Worm (Caenorhabditis elegans) whole organism, young adult: ENCODE measurements around the gene gcy-7.

Experiments
- C06A6.2 ChIP-seq: fragments of 200-800 bp; sonication (Bioruptor generic); conservative IDR thresholded peaks from 2 replicates; pipeline ENCODE4 v1.3.6; 2022; ENCODE audit warnings: missing genetic modification characterization, missing compliant biosample characterization
- F37B4.10 ChIP-seq: fragments of 200-800 bp; sonication (Bioruptor generic); IDR thresholded peaks from 2 replicates; pipeline ENCODE4 v1.3.6; 2022; ENCODE audit warnings: missing genetic modification characterization, missing compliant biosample characterization
- T26A5.8 ChIP-seq: sonication (generic microtip); optimal IDR thresholded peaks from 2 replicates; lab custom pipeline; 2016; ENCODE audit warnings: missing genetic modification characterization, missing compliant biosample characterization
- Y56A3A.18 ChIP-seq: fragments of 200-800 bp; sonication (Bioruptor generic); IDR thresholded peaks from 2 replicates; pipeline ENCODE4 v1.3.6; 2022; ENCODE audit warnings: missing genetic modification reagents, missing genetic modification characterization, missing compliant biosample characterization
- aptf-2 ChIP-seq: fragments of 200-800 bp; sonication (Bioruptor generic); conservative IDR thresholded peaks from 2 replicates; pipeline ENCODE4 v1.3.6; 2022; ENCODE audit warnings: missing genetic modification reagents, missing genetic modification characterization, missing compliant biosample characterization
- aptf-3 ChIP-seq: fragments of 200-800 bp; sonication (Bioruptor generic); IDR thresholded peaks from 2 replicates; pipeline ENCODE4 v1.3.6; 2022; ENCODE audit warnings: missing genetic modification characterization, missing compliant biosample characterization
- attf-6 ChIP-seq: fragments of 200-800 bp; sonication (Bioruptor generic); IDR thresholded peaks from 2 replicates; pipeline ENCODE4 v1.3.6; 2022; ENCODE audit warnings: missing genetic modification reagents, missing genetic modification characterization, missing compliant biosample characterization
- bed-1 ChIP-seq: fragments of 200-800 bp; sonication (Bioruptor generic); IDR thresholded peaks from 2 replicates; pipeline ENCODE4 v1.3.6; 2022; ENCODE audit warnings: missing genetic modification reagents, missing genetic modification characterization, missing compliant biosample characterization
- bed-2 ChIP-seq: fragments of 200-800 bp; sonication (Bioruptor generic); IDR thresholded peaks from 2 replicates; pipeline ENCODE4 v1.3.6; 2022; ENCODE audit warnings: missing genetic modification reagents, missing genetic modification characterization, missing compliant biosample characterization
- cebp-1 ChIP-seq, 2 experiments: fragments of 200-800 bp in 1 of 2; sonication (Bioruptor generic) in 1 of 2; sonication (generic microtip) in 1 of 2; IDR thresholded peaks in 1 of 2; optimal IDR thresholded peaks in 1 of 2; 2 replicates each; pipeline versions ENCODE4 v1.3.6 to Lab custom; 2017 to 2022; ENCODE audit warnings: missing compliant biosample characterization in 2 of 2, missing genetic modification characterization in 2 of 2, mild to moderate bottlenecking in 1 of 2, missing genetic modification reagents in 1 of 2, moderate library complexity in 1 of 2
- cebp-2 ChIP-seq: fragments of 200-800 bp; sonication (Bioruptor generic); IDR thresholded peaks from 2 replicates; pipeline ENCODE4 v1.3.6; 2022; ENCODE audit warnings: missing genetic modification characterization, missing compliant biosample characterization
- ceh-100 ChIP-seq: fragments of 200-800 bp; sonication (Bioruptor generic); IDR thresholded peaks from 2 replicates; pipeline ENCODE4 v1.3.6; 2022; ENCODE audit warnings: missing genetic modification reagents, missing genetic modification characterization, missing compliant biosample characterization
- dpl-1 ChIP-seq: fragments of 150-350 bp; optimal IDR thresholded peaks from 2 replicates; lab custom pipeline; 2014; ENCODE audit warnings: missing biosample characterization, missing genetic modification reagents, missing genetic modification characterization
- gei-17 ChIP-seq: fragments of 200-800 bp; sonication (Bioruptor generic); optimal IDR thresholded peaks from 2 replicates; lab custom pipeline; 2018; ENCODE audit warnings: mild to moderate bottlenecking, missing genetic modification characterization, missing compliant biosample characterization
- him-1 ChIP-seq: sonication (generic microtip); optimal IDR thresholded peaks from 2 replicates; lab custom pipeline; 2016; ENCODE audit warnings: missing genotype, missing genetic modification reagents, missing genetic modification characterization, missing compliant biosample characterization
- hlh-26 ChIP-seq: fragments of 200-800 bp; sonication (Bioruptor generic); conservative IDR thresholded peaks from 2 replicates; pipeline ENCODE4 v1.3.6; 2022; ENCODE audit warnings: missing genetic modification reagents, missing genetic modification characterization, missing compliant biosample characterization
- hmg-20 ChIP-seq: fragments of 200-800 bp; sonication (Bioruptor generic); IDR thresholded peaks from 2 replicates; pipeline ENCODE4 v1.3.6; 2022; ENCODE audit warnings: missing genetic modification reagents, missing genetic modification characterization, missing compliant biosample characterization
- hsf-1 ChIP-seq: fragments of 200-800 bp; sonication (Bioruptor generic); IDR thresholded peaks from 2 replicates; pipeline ENCODE4 v1.3.6; 2022; ENCODE audit warnings: missing genetic modification reagents, missing genetic modification characterization, missing compliant biosample characterization
- lin-40 ChIP-seq: sonication (generic microtip); optimal IDR thresholded peaks from 2 replicates; lab custom pipeline; 2016; ENCODE audit warnings: missing genetic modification characterization, mild to moderate bottlenecking, missing compliant biosample characterization, missing genotype, missing genetic modification reagents
- lir-1 ChIP-seq: fragments of 200-800 bp; sonication (Bioruptor generic); conservative IDR thresholded peaks from 2 replicates; pipeline ENCODE4 v1.3.6; 2022; ENCODE audit warnings: missing genetic modification reagents, missing genetic modification characterization, missing compliant biosample characterization
- lsl-1 ChIP-seq: fragments of 200-800 bp; sonication (Bioruptor generic); optimal IDR thresholded peaks from 2 replicates; lab custom pipeline; 2018; ENCODE audit warnings: mild to moderate bottlenecking, missing genetic modification characterization, moderate library complexity, missing compliant biosample characterization
- lsy-27 ChIP-seq: sonication (generic microtip); optimal IDR thresholded peaks from 2 replicates; lab custom pipeline; 2017; ENCODE audit warnings: missing genetic modification characterization, mild to moderate bottlenecking, missing compliant biosample characterization, antibody characterized with exemption, missing genotype, borderline replicate concordance; ENCODE audit not compliant: insufficient read depth
- mcd-1 ChIP-seq: fragments of 200-800 bp; sonication (Bioruptor generic); IDR thresholded peaks from 2 replicates; pipeline ENCODE4 v1.3.6; 2022; ENCODE audit warnings: missing genetic modification reagents, missing genetic modification characterization, missing compliant biosample characterization
- mes-4 ChIP-seq: sonication (generic microtip); optimal IDR thresholded peaks from 2 replicates; lab custom pipeline; 2016; ENCODE audit warnings: missing genotype, missing genetic modification characterization, missing compliant biosample characterization
- nhr-120 ChIP-seq: fragments of 200-800 bp; sonication (Bioruptor generic); IDR thresholded peaks from 2 replicates; pipeline ENCODE4 v1.3.6; 2022; ENCODE audit warnings: missing genetic modification characterization, missing compliant biosample characterization
- pha-4 ChIP-seq: fragments of 150-350 bp; sonication (generic microtip); optimal IDR thresholded peaks from 2 replicates; lab custom pipeline; 2014; ENCODE audit warnings: missing biosample characterization, missing genetic modification reagents, missing genetic modification characterization
- repo-1 ChIP-seq: sonication (generic microtip); optimal IDR thresholded peaks from 2 replicates; lab custom pipeline; 2017; ENCODE audit warnings: mild to moderate bottlenecking, missing genetic modification characterization, missing compliant biosample characterization
- sea-2 ChIP-seq: fragments of 200-800 bp; sonication (Bioruptor generic); IDR thresholded peaks from 2 replicates; pipeline ENCODE4 v1.3.6; 2022; ENCODE audit warnings: missing genetic modification characterization, missing compliant biosample characterization
- snpc-1.1 ChIP-seq: sonication (generic microtip); optimal IDR thresholded peaks from 2 replicates; lab custom pipeline; 2017; ENCODE audit warnings: missing genetic modification characterization, mild to moderate bottlenecking, missing compliant biosample characterization, antibody characterized with exemption, moderate library complexity, missing genotype, missing genetic modification reagents; ENCODE audit not compliant: insufficient read depth
- snpc-1.3 ChIP-seq: sonication (generic microtip); optimal IDR thresholded peaks from 2 replicates; lab custom pipeline; 2017; ENCODE audit warnings: missing genetic modification characterization, mild to moderate bottlenecking, missing compliant biosample characterization, antibody characterized with exemption, moderate library complexity, missing genotype, missing genetic modification reagents; ENCODE audit not compliant: insufficient read depth
- snpc-3.4 ChIP-seq: sonication (generic microtip); optimal IDR thresholded peaks from 2 replicates; lab custom pipeline; 2017; ENCODE audit warnings: missing genetic modification characterization, mild to moderate bottlenecking, missing compliant biosample characterization, antibody characterized with exemption, moderate library complexity, missing genotype, missing genetic modification reagents
- snpc-4 ChIP-seq, 5 experiments: fragments of 150-350 bp in 1 of 5; sonication (generic microtip) in 4 of 5; optimal IDR thresholded peaks; 2 replicates each; lab custom pipeline; 2014 to 2018; ENCODE audit warnings: missing genetic modification characterization in 5 of 5, missing biosample characterization in 3 of 5, antibody characterized with exemption in 2 of 5, mild to moderate bottlenecking in 2 of 5, missing compliant biosample characterization in 2 of 5, missing genotype in 2 of 5, moderate library complexity in 2 of 5, missing genetic modification reagents in 1 of 5
- unc-130 ChIP-seq: sonication (generic microtip); optimal IDR thresholded peaks from 2 replicates; lab custom pipeline; 2016; ENCODE audit warnings: missing genetic modification reagents, missing genetic modification characterization, missing compliant biosample characterization
- xnd-1 ChIP-seq: sonication (generic microtip); optimal IDR thresholded peaks from 2 replicates; lab custom pipeline; 2016; ENCODE audit warnings: missing genotype, missing genetic modification reagents, missing genetic modification characterization, missing compliant biosample characterization
- zfh-2 ChIP-seq: fragments of 200-800 bp; sonication (Bioruptor generic); conservative IDR thresholded peaks from 2 replicates; pipeline ENCODE4 v1.3.6; 2022; ENCODE audit warnings: missing genetic modification reagents, missing genetic modification characterization, missing compliant biosample characterization
- ztf-18 ChIP-seq: sonication (generic microtip); optimal IDR thresholded peaks from 2 replicates; lab custom pipeline; 2016; ENCODE audit warnings: missing genotype, mild to moderate bottlenecking, missing genetic modification characterization, missing compliant biosample characterization
- ztf-22 ChIP-seq: fragments of 200-800 bp; sonication (Bioruptor generic); optimal IDR thresholded peaks from 2 replicates; lab custom pipeline; 2018; ENCODE audit warnings: mild to moderate bottlenecking, missing genetic modification characterization, moderate library complexity, missing compliant biosample characterization
- ztf-25 ChIP-seq: fragments of 200-800 bp; sonication (Bioruptor generic); IDR thresholded peaks from 2 replicates; pipeline ENCODE4 v1.3.6; 2022; ENCODE audit warnings: missing genetic modification reagents, missing genetic modification characterization, missing compliant biosample characterization

Gene gcy-7

ce11 chrV:8359113-8359564 lies 28.0 kb upstream of the gcy-7 start, which contains the start of gene mpdu-1 (continued):
- no peak for TF ChIP-seq cebp-2 (GFP tag; lab: Robert Waterston, UW)
- TF ChIP-seq aptf-2 (GFP tag; lab: Robert Waterston, UW): no peak
- no peak for TF ChIP-seq lsy-27 (tag; lab: Kevin White, UChicago)
- peak; percentile 20 for TF ChIP-seq snpc-1.3 (tag; lab: Kevin White, UChicago)
- no peak for TF ChIP-seq ztf-22 (GFP tag; lab: Kevin White, UChicago)
- no peak for TF ChIP-seq pha-4 (tag; lab: Kevin White, UChicago)
- TF ChIP-seq xnd-1 (tag; lab: Kevin White, UChicago): peak; percentile 29
- TF ChIP-seq snpc-3.4 (tag; lab: Kevin White, UChicago): peak; percentile 52
- TF ChIP-seq F37B4.10 (GFP tag; lab: Robert Waterston, UW): no peak
- TF ChIP-seq zfh-2: no peak
- peak; percentile 21 for TF ChIP-seq him-1
- no peak for TF ChIP-seq hlh-26
- peak; percentile 42 for TF ChIP-seq lsl-1 (GFP tag; lab: Kevin White, UChicago)
- TF ChIP-seq unc-130: no peak
- no peak for TF ChIP-seq ceh-100 (GFP tag; lab: Robert Waterston, UW)
- no peak for TF ChIP-seq hsf-1 (GFP tag; lab: Robert Waterston, UW)
- peak; percentile 28 for TF ChIP-seq dpl-1
- no peak for TF ChIP-seq nhr-120
- no peak for TF ChIP-seq C06A6.2 (GFP tag; lab: Robert Waterston, UW)
- TF ChIP-seq lir-1: no peak
- no peak for TF ChIP-seq mes-4 (tag; lab: Kevin White, UChicago)
- TF ChIP-seq hmg-20 (GFP tag; lab: Robert Waterston, UW): no peak
- TF ChIP-seq snpc-4 (GFP tag; optimal IDR thresholded peaks at IDR 0.05; lab: Kevin White, UChicago): peak; percentile 28
- TF ChIP-seq snpc-4 (tag; optimal IDR thresholded peaks at IDR 0.05; lab: Kevin White, UChicago): peak in 2 of 4 experiments; percentile 72 to 82
- peak; percentile 67 for TF ChIP-seq lin-40 (tag; lab: Kevin White, UChicago)
- no peak for TF ChIP-seq attf-6
- no peak for TF ChIP-seq cebp-1 (GFP tag; IDR thresholded peaks at IDR 0.05; lab: Robert Waterston, UW)
- no peak for TF ChIP-seq cebp-1 (tag; optimal IDR thresholded peaks at IDR 0.05; lab: Kevin White, UChicago)
- no peak for TF ChIP-seq bed-2 (GFP tag; lab: Robert Waterston, UW)
- TF ChIP-seq ztf-18 (tag; lab: Kevin White, UChicago): peak; percentile 94
- no peak for TF ChIP-seq ztf-25 (GFP tag; lab: Robert Waterston, UW)
- no peak for TF ChIP-seq sea-2 (GFP tag; lab: Robert Waterston, UW)

- TF ChIP-seq Y56A3A.18 (GFP tag; lab: Robert Waterston, UW): no peak
- no peak for TF ChIP-seq hlh-26
- no peak for TF ChIP-seq snpc-1.1
- no peak for TF ChIP-seq F37B4.10 (GFP tag; lab: Robert Waterston, UW)
- no peak for TF ChIP-seq zfh-2
- TF ChIP-seq aptf-3: no peak
- TF ChIP-seq repo-1: no peak
- no peak for TF ChIP-seq bed-1 (GFP tag; lab: Robert Waterston, UW)
- no peak for TF ChIP-seq gei-17
- TF ChIP-seq mcd-1 (GFP tag; lab: Robert Waterston, UW): no peak
- TF ChIP-seq T26A5.8: no peak
Observed at ce11 chrV:8359792-8360191, 27.4 kb upstream of the gcy-7 start, which contains the start of gene F38E1.6. F38E1.6 (plus strand) TSS chrV:8360092.
